Fruit fly (Drosophila melanogaster) whole organism, embryonic: ENCODE data around the gene CG31638.

Experiments used
- Atf-2 ChIP-seq: fragments of 200-800 bp; sonication (Bioruptor generic); optimal IDR thresholded peaks from 2 replicates; lab custom pipeline; 2016; ENCODE audit warnings: missing biosample characterization, missing genetic modification characterization
- CG10274 ChIP-seq: fragments of 200-800 bp; sonication (Bioruptor generic); optimal IDR thresholded peaks from 3 replicates; lab custom pipeline; 2017; ENCODE audit warnings: missing biosample characterization, mild to moderate bottlenecking, missing genetic modification characterization
- CG10565 ChIP-seq: fragments of 200-800 bp; sonication (Bioruptor generic); optimal IDR thresholded peaks from 3 replicates; lab custom pipeline; 2016; ENCODE audit warnings: missing biosample characterization, mild to moderate bottlenecking, missing genetic modification characterization
- CG11085 ChIP-seq: fragments of 200-800 bp; sonication (Bioruptor generic); IDR thresholded peaks from 2 replicates; pipeline ENCODE4 v1.3.6; 2022; ENCODE audit warnings: missing biosample characterization, missing genetic modification characterization
- CG11696 ChIP-seq: fragments of 200-800 bp; sonication (Bioruptor generic); IDR thresholded peaks from 2 replicates; pipeline ENCODE4 v1.3.6; 2022; ENCODE audit warnings: missing biosample characterization, missing genetic modification characterization
- CG12219 ChIP-seq: fragments of 200-800 bp; sonication (Bioruptor generic); optimal IDR thresholded peaks from 3 replicates; lab custom pipeline; 2018; ENCODE audit warnings: missing biosample characterization, mild to moderate bottlenecking, missing genetic modification characterization
- CG12236 ChIP-seq: fragments of 200-800 bp; sonication (Bioruptor generic); optimal IDR thresholded peaks from 2 replicates; lab custom pipeline; 2016; ENCODE audit warnings: missing biosample characterization, missing genetic modification characterization
- CG13287 ChIP-seq: fragments of 200-800 bp; sonication (Bioruptor generic); IDR thresholded peaks from 2 replicates; pipeline ENCODE4 v1.3.6; 2022; ENCODE audit warnings: missing biosample characterization, missing genetic modification characterization; ENCODE audit not compliant: partially characterized antibody
- CG13424 ChIP-seq: fragments of 200-800 bp; sonication (Bioruptor generic); optimal IDR thresholded peaks from 2 replicates; lab custom pipeline; 2019; ENCODE audit warnings: missing biosample characterization, mild to moderate bottlenecking, missing genetic modification characterization, moderate library complexity
- CG13624 ChIP-seq: fragments of 200-800 bp; sonication (Bioruptor generic); optimal IDR thresholded peaks from 2 replicates; lab custom pipeline; 2016; ENCODE audit warnings: missing biosample characterization, missing genetic modification characterization
- CG15696 ChIP-seq: fragments of 200-800 bp; sonication (Bioruptor generic); optimal IDR thresholded peaks from 2 replicates; lab custom pipeline; 2019; ENCODE audit warnings: missing biosample characterization, mild to moderate bottlenecking, missing genetic modification characterization, moderate library complexity
- CG1602 ChIP-seq: fragments of 200-800 bp; sonication (Bioruptor generic); optimal IDR thresholded peaks from 3 replicates; lab custom pipeline; 2016; ENCODE audit warnings: missing biosample characterization, missing genetic modification characterization
- CG17328 ChIP-seq: fragments of 200-800 bp; sonication (Bioruptor generic); IDR thresholded peaks from 2 replicates; pipeline ENCODE4 v1.3.6; 2022; ENCODE audit warnings: missing biosample characterization, missing genetic modification characterization
- CG17359 ChIP-seq: fragments of 200-800 bp; sonication (Bioruptor generic); optimal IDR thresholded peaks from 3 replicates; lab custom pipeline; 2018; ENCODE audit warnings: missing biosample characterization, mild to moderate bottlenecking, missing genetic modification characterization, moderate library complexity
- CG17829 ChIP-seq: fragments of 200-800 bp; optimal IDR thresholded peaks from 2 replicates; lab custom pipeline; 2019; ENCODE audit warnings: missing biosample characterization, mild to moderate bottlenecking, missing genetic modification characterization, moderate library complexity
- CG2120 ChIP-seq: fragments of 200-800 bp; sonication (Bioruptor generic); optimal IDR thresholded peaks from 3 replicates; lab custom pipeline; 2016; ENCODE audit warnings: missing biosample characterization, missing genetic modification characterization
- CG3065 ChIP-seq: fragments of 200-800 bp; sonication (Bioruptor generic); optimal IDR thresholded peaks from 2 replicates; lab custom pipeline; 2016; ENCODE audit warnings: missing biosample characterization, missing genetic modification characterization
- CG32772 ChIP-seq: fragments of 200-800 bp; sonication (Bioruptor generic); IDR thresholded peaks from 2 replicates; pipeline ENCODE4 v1.3.6; 2022; ENCODE audit warnings: missing biosample characterization, missing genetic modification characterization
- CG5180 ChIP-seq: fragments of 200-800 bp; sonication (Bioruptor generic); optimal IDR thresholded peaks from 3 replicates; lab custom pipeline; 2017; ENCODE audit warnings: missing biosample characterization, missing genetic modification characterization, mild to moderate bottlenecking, moderate library complexity, missing genetic modification reagents
- CG6654 ChIP-seq: fragments of 200-800 bp; sonication (Bioruptor generic); optimal IDR thresholded peaks from 2 replicates; lab custom pipeline; 2017; ENCODE audit warnings: missing biosample characterization, mild to moderate bottlenecking, missing genetic modification characterization
- CG7745 ChIP-seq: fragments of 200-800 bp; sonication (Bioruptor generic); optimal IDR thresholded peaks from 2 replicates; lab custom pipeline; 2018; ENCODE audit warnings: missing biosample characterization, mild to moderate bottlenecking, missing genetic modification characterization, moderate library complexity
- CG8944 ChIP-seq: fragments of 200-800 bp; sonication (Bioruptor generic); optimal IDR thresholded peaks from 3 replicates; lab custom pipeline; 2016; ENCODE audit warnings: missing biosample characterization, missing genetic modification characterization
- E2f2 ChIP-seq: fragments of 200-800 bp; sonication (Bioruptor generic); IDR thresholded peaks from 2 replicates; pipeline ENCODE4 v1.3.6; 2022; ENCODE audit warnings: missing biosample characterization, missing genetic modification characterization
- Eip74EF ChIP-seq, 2 experiments: fragments of 200-800 bp in 1 of 2; fragments of >200 bp in 1 of 2; sonication (Bioruptor generic) in 1 of 2; optimal IDR thresholded peaks; 2 replicates each; lab custom pipeline; 2017 to 2019; ENCODE audit warnings: missing biosample characterization in 2 of 2, missing genetic modification characterization in 2 of 2, mild to moderate bottlenecking in 1 of 2, moderate library complexity in 1 of 2
- Elba2 ChIP-seq: fragments of 200-800 bp; sonication (Bioruptor generic); optimal IDR thresholded peaks from 3 replicates; lab custom pipeline; 2016; ENCODE audit warnings: missing biosample characterization, missing genetic modification characterization
- Ets65A ChIP-seq: fragments of 200-800 bp; sonication (Bioruptor generic); peaks from one replicate; lab custom pipeline; 2016; ENCODE audit warnings: missing biosample characterization, missing genetic modification characterization
- H15 ChIP-seq: fragments of 200-800 bp; sonication (Bioruptor generic); IDR thresholded peaks from 3 replicates; pipeline ENCODE4 v1.3.6; 2022; ENCODE audit warnings: missing biosample characterization, missing genetic modification characterization
- Kr ChIP-seq: fragments of 200-800 bp; sonication (Bioruptor generic); optimal IDR thresholded peaks from 2 replicates; lab custom pipeline; 2017; ENCODE audit warnings: missing biosample characterization, mild to moderate bottlenecking, missing genetic modification characterization
- Mad ChIP-seq: fragments of 200-800 bp; sonication (Bioruptor generic); optimal IDR thresholded peaks from 2 replicates; lab custom pipeline; 2016; ENCODE audit warnings: missing biosample characterization, missing genetic modification characterization
- NfI ChIP-seq: fragments of 200-800 bp; sonication (Bioruptor generic); optimal IDR thresholded peaks from 3 replicates; lab custom pipeline; 2018; ENCODE audit warnings: missing biosample characterization, mild to moderate bottlenecking, missing genetic modification characterization, moderate library complexity
- Oli ChIP-seq: fragments of 200-800 bp; sonication (Bioruptor generic); optimal IDR thresholded peaks from 2 replicates; lab custom pipeline; 2018; ENCODE audit warnings: missing biosample characterization, mild to moderate bottlenecking, missing genetic modification characterization, moderate library complexity
- Pdp1 ChIP-seq, 2 experiments: fragments of 200-800 bp; sonication (Bioruptor generic); optimal IDR thresholded peaks; 3 replicates each; lab custom pipeline; 2016; ENCODE audit warnings: missing biosample characterization in 2 of 2, missing genetic modification characterization in 2 of 2, mild to moderate bottlenecking in 1 of 2, moderate library complexity in 1 of 2
- Ravus ChIP-seq: fragments of 200-800 bp; sonication (Bioruptor generic); IDR thresholded peaks from 2 replicates; pipeline ENCODE4 v1.3.6; 2022; ENCODE audit warnings: missing biosample characterization, missing genetic modification characterization
- Sry-β ChIP-seq: fragments of 200-800 bp; sonication (Bioruptor generic); optimal IDR thresholded peaks from 2 replicates; lab custom pipeline; 2018; ENCODE audit warnings: missing biosample characterization, mild to moderate bottlenecking, missing genetic modification characterization, moderate library complexity
- abd-A ChIP-seq: fragments of 200-800 bp; sonication (Bioruptor generic); optimal IDR thresholded peaks from 3 replicates; lab custom pipeline; 2019; ENCODE audit warnings: missing biosample characterization, mild to moderate bottlenecking, missing genetic modification characterization, moderate library complexity
- al ChIP-seq: fragments of 200-800 bp; sonication (Bioruptor generic); IDR thresholded peaks from 2 replicates; pipeline ENCODE4 v1.3.6; 2022; ENCODE audit warnings: missing biosample characterization, missing genetic modification characterization
- bab2 ChIP-seq: fragments of 200-800 bp; sonication (Bioruptor generic); optimal IDR thresholded peaks from 2 replicates; lab custom pipeline; 2016; ENCODE audit warnings: missing biosample characterization, missing genetic modification characterization
- cg ChIP-seq: fragments of 200-800 bp; sonication (Bioruptor generic); optimal IDR thresholded peaks from 3 replicates; lab custom pipeline; 2019; ENCODE audit warnings: missing biosample characterization, mild to moderate bottlenecking, missing genetic modification characterization, moderate library complexity
- crc ChIP-seq: fragments of 200-800 bp; sonication (Bioruptor generic); optimal IDR thresholded peaks from 2 replicates; lab custom pipeline; 2016; ENCODE audit warnings: missing biosample characterization, missing genetic modification characterization
- ems ChIP-seq: fragments of 200-800 bp; sonication (Bioruptor generic); optimal IDR thresholded peaks from 3 replicates; lab custom pipeline; 2016; ENCODE audit warnings: missing biosample characterization, missing genetic modification characterization
- fd3F ChIP-seq: fragments of 200-800 bp; sonication (Bioruptor generic); optimal IDR thresholded peaks from 2 replicates; lab custom pipeline; 2018; ENCODE audit warnings: missing biosample characterization, mild to moderate bottlenecking, missing genetic modification characterization, moderate library complexity
- grn ChIP-seq: fragments of 200-800 bp; sonication (Bioruptor generic); optimal IDR thresholded peaks from 3 replicates; lab custom pipeline; 2017; ENCODE audit warnings: missing biosample characterization, missing genetic modification characterization
- jumu ChIP-seq: fragments of 200-800 bp; sonication (Bioruptor generic); optimal IDR thresholded peaks from 3 replicates; lab custom pipeline; 2016; ENCODE audit warnings: missing biosample characterization, missing genetic modification characterization
- pho ChIP-seq: fragments of 200-800 bp; sonication (Bioruptor generic); optimal IDR thresholded peaks from 2 replicates; lab custom pipeline; 2016; ENCODE audit warnings: missing biosample characterization, missing genetic modification characterization
- tgo ChIP-seq: fragments of 200-800 bp; sonication (Bioruptor generic); IDR thresholded peaks from 3 replicates; pipeline ENCODE4 v1.3.6; 2022; ENCODE audit warnings: missing biosample characterization, missing genetic modification characterization
- tll ChIP-seq, 2 experiments: fragments of 200-800 bp in 1 of 2; fragments of >200 bp in 1 of 2; sonication (Bioruptor generic) in 1 of 2; optimal IDR thresholded peaks; 2 replicates each; lab custom pipeline; 2017 to 2019; ENCODE audit warnings: missing biosample characterization in 2 of 2, missing genetic modification characterization in 2 of 2, mild to moderate bottlenecking in 1 of 2, moderate library complexity in 1 of 2
- twi ChIP-seq: fragments of 200-800 bp; optimal IDR thresholded peaks from 2 replicates; lab custom pipeline; 2019; ENCODE audit warnings: missing biosample characterization, mild to moderate bottlenecking, missing genetic modification characterization, moderate library complexity
- usp ChIP-seq: fragments of >200 bp; optimal IDR thresholded peaks from 2 replicates; lab custom pipeline; 2017; ENCODE audit warnings: missing biosample characterization, missing genetic modification characterization
- vnd ChIP-seq: fragments of 200-800 bp; sonication (Bioruptor generic); IDR thresholded peaks from 3 replicates; pipeline ENCODE4 v1.3.6; 2022; ENCODE audit warnings: missing biosample characterization, missing genetic modification characterization; ENCODE audit not compliant: partially characterized antibody
- wdn ChIP-seq: fragments of 200-800 bp; sonication (Bioruptor generic); IDR thresholded peaks from 2 replicates; pipeline ENCODE4 v1.3.6; 2022; ENCODE audit warnings: missing biosample characterization, missing genetic modification characterization

Gene CG31638

DNA sequence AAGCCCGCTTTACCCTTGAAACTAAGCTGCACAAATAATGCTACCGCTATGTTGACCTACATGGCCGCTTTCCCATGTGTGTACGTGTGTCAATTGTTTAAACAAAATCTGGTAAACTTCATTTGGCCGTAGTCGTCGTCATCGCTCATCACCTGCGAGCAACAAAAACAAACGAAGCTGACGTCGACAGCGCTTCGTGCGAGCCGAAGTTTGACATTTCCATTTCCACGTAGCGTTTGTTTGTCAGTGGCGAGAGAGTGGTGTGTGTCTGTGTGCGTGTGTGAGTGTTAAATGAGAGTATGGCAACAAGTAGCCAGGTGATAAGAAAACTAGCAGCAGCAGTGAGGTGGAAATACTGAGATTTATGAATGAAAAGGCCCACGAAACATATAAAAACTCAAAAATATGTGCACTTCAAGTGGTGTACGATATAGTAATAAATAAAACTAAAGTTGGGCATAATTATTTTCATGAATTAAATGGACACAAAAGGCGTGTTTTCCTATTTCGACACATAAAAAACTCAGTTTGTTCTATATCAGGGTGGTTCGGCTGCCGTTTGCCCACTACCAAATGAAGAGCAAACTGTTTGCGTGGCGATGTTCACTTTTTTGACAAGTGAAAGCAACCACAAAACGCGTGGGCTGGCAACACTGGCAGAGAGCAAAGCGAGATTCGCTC is 11.5 kb upstream of the CG31638 start (continued):
- TF ChIP-seq cg, result peak; percentile 90
- peak; percentile 29 for TF ChIP-seq CG13424 (tag; lab: Kevin White, UChicago)
- no peak for TF ChIP-seq CG10274
- TF ChIP-seq CG10565, result no peak
- TF ChIP-seq CG2120 (GFP tag; lab: Kevin White, UChicago), result peak; percentile 30
- peak; percentile 15 for TF ChIP-seq CG13624 (GFP tag; lab: Kevin White, UChicago)
- TF ChIP-seq al (GFP tag; lab: Robert Waterston, UW), result no peak
- TF ChIP-seq CG11085, result no peak
- TF ChIP-seq Mad (GFP tag; lab: Kevin White, UChicago), result no peak
- TF ChIP-seq CG17359 (tag; lab: Kevin White, UChicago), result peak; percentile 39
- TF ChIP-seq Ravus (GFP tag; lab: Robert Waterston, UW), result no peak
- no peak for TF ChIP-seq Oli
- no peak for TF ChIP-seq Atf-2 (GFP tag; lab: Kevin White, UChicago)
- no peak for TF ChIP-seq tll (GFP tag; optimal IDR thresholded peaks at IDR 0.05; lab: Kevin White, UChicago)
- TF ChIP-seq CG17328 (GFP tag; lab: Robert Waterston, UW), result no peak
- no peak for TF ChIP-seq tgo (GFP tag; lab: Robert Waterston, UW)
- TF ChIP-seq CG15696 (tag; lab: Kevin White, UChicago), result peak; percentile 19
- peak; percentile 27 for TF ChIP-seq E2f2
- no peak for TF ChIP-seq vnd (GFP tag; lab: Robert Waterston, UW)
- no peak for TF ChIP-seq CG8944 (GFP tag; lab: Kevin White, UChicago)
- no peak for TF ChIP-seq Kr
- no peak for TF ChIP-seq CG1602 (GFP tag; lab: Kevin White, UChicago)
- TF ChIP-seq fd3F (GFP tag; lab: Kevin White, UChicago), result no peak
- TF ChIP-seq twi, result peak; percentile 2
- no peak for TF ChIP-seq grn (GFP tag; lab: Kevin White, UChicago)
- no peak for TF ChIP-seq usp
- TF ChIP-seq CG3065 (GFP tag; lab: Kevin White, UChicago), result no peak
- TF ChIP-seq CG17829 (tag; lab: Kevin White, UChicago), result no peak
- peak; percentile 13; the same call in 1 of the 2 replicates for TF ChIP-seq CG13287 (GFP tag; lab: Robert Waterston, UW)
- no peak for TF ChIP-seq Ets65A (GFP tag; lab: Kevin White, UChicago)
- TF ChIP-seq bab2 (GFP tag; lab: Kevin White, UChicago), result no peak
- TF ChIP-seq NfI (GFP tag; lab: Kevin White, UChicago), result peak; percentile 30
- TF ChIP-seq CG5180 (GFP tag; lab: Kevin White, UChicago), result peak; percentile 44
- no peak for TF ChIP-seq H15 (GFP tag; lab: Robert Waterston, UW)
- TF ChIP-seq Eip74EF (GFP tag; optimal IDR thresholded peaks at IDR 0.05; lab: Kevin White, UChicago), result peak in 1 of 2 experiments; percentile 36
- no peak for TF ChIP-seq Pdp1 (GFP tag; optimal IDR thresholded peaks at IDR 0.05; lab: Kevin White, UChicago)
- no peak for TF ChIP-seq Sry-β (GFP tag; lab: Kevin White, UChicago)
- TF ChIP-seq jumu, result no peak
- TF ChIP-seq Elba2, result no peak
- no peak for TF ChIP-seq wdn (GFP tag; lab: Robert Waterston, UW)
- TF ChIP-seq CG6654, result no peak
- TF ChIP-seq pho (GFP tag; lab: Kevin White, UChicago), result peak; percentile 19
- TF ChIP-seq CG32772 (GFP tag; lab: Robert Waterston, UW), result no peak
- no peak for TF ChIP-seq crc (GFP tag; lab: Kevin White, UChicago)
- no peak for TF ChIP-seq CG12236 (GFP tag; lab: Kevin White, UChicago)
- no peak for TF ChIP-seq CG11696 (GFP tag; lab: Robert Waterston, UW)
- no peak for TF ChIP-seq ems (GFP tag; lab: Kevin White, UChicago)
- peak; percentile 62 for TF ChIP-seq abd-A (tag; lab: Kevin White, UChicago)
- no peak for TF ChIP-seq CG7745 (tag; lab: Kevin White, UChicago)
- no peak for TF ChIP-seq CG12219 (GFP tag; lab: Kevin White, UChicago)
